Fruit fly (Drosophila melanogaster): ENCODE measurements around the gene nAChRalpha4.

The nAChRalpha4 gene

dm6 chr3L:23258495-23258894, 52.0 kb downstream of the nAChRalpha4 start (continued):
- TF ChIP-seq CG33213 (GFP tag; optimal IDR thresholded peaks at IDR 0.05) = peak; percentile 72
- peak; percentile 81 for TF ChIP-seq Lhr (GFP tag; optimal IDR thresholded peaks at IDR 0.05)

dm6 chr3L:23259920-23260319, 53.5 kb downstream of the nAChRalpha4 start:
- TF ChIP-seq CG7357 (GFP tag; IDR thresholded peaks at IDR 0.05) (peak; percentile 65), otp (GFP tag; IDR thresholded peaks at IDR 0.05) (no peak), ssp (GFP tag; IDR thresholded peaks at IDR 0.05) (peak; percentile 74), CG1603 (tag; optimal IDR thresholded peaks at IDR 0.05) (peak; percentile 53), CG8290 (GFP tag; optimal IDR thresholded peaks at IDR 0.05) (peak; percentile 5), CG8290 (tag; optimal IDR thresholded peaks at IDR 0.05) (no peak), twi (tag; optimal IDR thresholded peaks at IDR 0.05) (no peak), B-H1 (GFP tag; IDR thresholded peaks at IDR 0.05) (no peak), Lhr (GFP tag; optimal IDR thresholded peaks at IDR 0.05) (peak; percentile 34), CG30020 (tag; optimal IDR thresholded peaks at IDR 0.05) (peak; percentile 85), Ets65A (GFP tag) (peak; percentile 85), CG17802 (tag; optimal IDR thresholded peaks at IDR 0.05) (peak; percentile 82), CG1024 (GFP tag; IDR thresholded peaks at IDR 0.05) (peak; percentile 67; the same call in 1 of the 2 replicates)

dm6 chr3L:23262563-23262962, 56.1 kb downstream of the nAChRalpha4 start:
- TF ChIP-seq CG17802 (tag; optimal IDR thresholded peaks at IDR 0.05) (peak; percentile 66), CG30020 (tag; optimal IDR thresholded peaks at IDR 0.05) (peak; percentile 70), CG12219 (GFP tag; optimal IDR thresholded peaks at IDR 0.05) (no peak)

dm6 chr3L:23278131-23278530, 71.7 kb downstream of the nAChRalpha4 start:
- TF ChIP-seq CG7357 (GFP tag; IDR thresholded peaks at IDR 0.05) = peak; percentile 53; the same call in 2 of the 3 replicates
- TF ChIP-seq CG17802 (tag; optimal IDR thresholded peaks at IDR 0.05) = peak; percentile 71
- 0 out of 3 replicates have a peak, but pooled peaks have one; percentile 22 for TF ChIP-seq CG2199 (GFP tag; IDR thresholded peaks at IDR 0.05)
- TF ChIP-seq CG8281 (tag; optimal IDR thresholded peaks at IDR 0.05) = no peak
- peak; percentile 24 for TF ChIP-seq CG1603 (tag; optimal IDR thresholded peaks at IDR 0.05)

dm6 chr3L:23279021-23279639, 72.7 kb downstream of the nAChRalpha4 start:
- peak; percentile 88 for TF ChIP-seq CG1603 (tag; optimal IDR thresholded peaks at IDR 0.05)
- TF ChIP-seq Dll (GFP tag; IDR thresholded peaks at IDR 0.05; ENCODE audit: partially characterized antibody) = 0 out of 4 replicates have a peak, but pooled peaks have one; percentile 42
- peak; percentile 65 for TF ChIP-seq amos (GFP tag; IDR thresholded peaks at IDR 0.05; ENCODE audit: partially characterized antibody)
- TF ChIP-seq CG8290 (GFP tag; optimal IDR thresholded peaks at IDR 0.05) = peak; percentile 44
- no peak for TF ChIP-seq CG8290 (tag; optimal IDR thresholded peaks at IDR 0.05)
- no peak for TF ChIP-seq CG3726 (GFP tag; IDR thresholded peaks at IDR 0.05)
- peak; percentile 10 for TF ChIP-seq CG9797 (GFP tag; optimal IDR thresholded peaks at IDR 0.05)
- TF ChIP-seq bowl (GFP tag; IDR thresholded peaks at IDR 0.05) = no peak
- no peak for TF ChIP-seq Awh (GFP tag; IDR thresholded peaks at IDR 0.05)
- peak; percentile 18 for TF ChIP-seq sens (GFP tag)
- TF ChIP-seq phol (tag; optimal IDR thresholded peaks at IDR 0.05) = no peak
- peak; percentile 8 for TF ChIP-seq CG13894 (tag; optimal IDR thresholded peaks at IDR 0.05)
- TF ChIP-seq CG17361 (GFP tag; IDR thresholded peaks at IDR 0.05) = peak; percentile 52; the same call in 2 of the 3 replicates
- TF ChIP-seq hbn (GFP tag; IDR thresholded peaks at IDR 0.05; ENCODE audit: partially characterized antibody) = no peak
- peak; percentile 63; the same call in 2 of the 3 replicates for TF ChIP-seq knrl (GFP tag; IDR thresholded peaks at IDR 0.05; ENCODE audit: partially characterized antibody)
- TF ChIP-seq nmo (GFP tag; optimal IDR thresholded peaks at IDR 0.05) = peak; percentile 27
- peak; percentile 96 for TF ChIP-seq CG1024 (GFP tag; IDR thresholded peaks at IDR 0.05)
- TF ChIP-seq tll (GFP tag; optimal IDR thresholded peaks at IDR 0.05) = peak in 1 of 2 experiments; percentile 55
- TF ChIP-seq CG9876 (GFP tag; optimal IDR thresholded peaks at IDR 0.05) = no peak
- TF ChIP-seq row (GFP tag; IDR thresholded peaks at IDR 0.05) = peak; percentile 62
- no peak for TF ChIP-seq slp2 (GFP tag; optimal IDR thresholded peaks at IDR 0.05)
- peak; percentile 27 for TF ChIP-seq CG2116 (GFP tag; optimal IDR thresholded peaks at IDR 0.05)
- no peak for TF ChIP-seq lbe (GFP tag; optimal IDR thresholded peaks at IDR 0.05)
- TF ChIP-seq Ets97D (GFP tag; optimal IDR thresholded peaks at IDR 0.05) = peak; percentile 34
- peak; percentile 18 for TF ChIP-seq pzg (GFP tag; optimal IDR thresholded peaks at IDR 0.05)
- TF ChIP-seq BEAF-32 (GFP tag; optimal IDR thresholded peaks at IDR 0.05) = peak; percentile 68
- peak; percentile 97 for TF ChIP-seq ssp (GFP tag; IDR thresholded peaks at IDR 0.05)
- peak; percentile 25 for TF ChIP-seq CoRest (tag; optimal IDR thresholded peaks at IDR 0.05)
- no peak for TF ChIP-seq CG2678 (tag; optimal IDR thresholded peaks at IDR 0.05)
